Worm (Caenorhabditis elegans) whole organism, early embryonic: ENCODE data around the gene spp-22.

Source experiments
- F13C5.2 ChIP-seq: sonication (generic microtip); optimal IDR thresholded peaks from 2 replicates; lab custom pipeline; 2017; ENCODE audit warnings: mild to moderate bottlenecking, missing genetic modification characterization, inconsistent platforms, missing compliant biosample characterization
- aly-1 ChIP-seq: sonication (generic microtip); optimal IDR thresholded peaks from 2 replicates; lab custom pipeline; 2016; ENCODE audit warnings: missing genetic modification characterization, missing compliant biosample characterization
- ama-1 ChIP-seq: fragments of 150-350 bp; optimal IDR thresholded peaks from 2 replicates; lab custom pipeline; 2014
- ceh-36 ChIP-seq: sonication (generic microtip); optimal IDR thresholded peaks from 2 replicates; lab custom pipeline; 2016; ENCODE audit warnings: missing genetic modification characterization, inconsistent platforms, missing compliant biosample characterization
- ets-7 ChIP-seq: sonication (generic microtip); optimal IDR thresholded peaks from 2 replicates; lab custom pipeline; 2016; ENCODE audit warnings: missing genotype, missing genetic modification characterization, missing compliant biosample characterization
- flt-1 ChIP-seq: fragments of 200-800 bp; sonication (Bioruptor generic); IDR thresholded peaks from 2 replicates; pipeline ENCODE4 v1.3.6; 2022; ENCODE audit warnings: missing genetic modification characterization, missing compliant biosample characterization
- hmg-4 ChIP-seq: fragments of 200-800 bp; sonication (Bioruptor generic); optimal IDR thresholded peaks from 2 replicates; lab custom pipeline; 2018; ENCODE audit warnings: mild to moderate bottlenecking, missing genetic modification characterization, missing compliant biosample characterization
- pes-1 ChIP-seq: fragments of 200-800 bp; sonication (Bioruptor generic); IDR thresholded peaks from 2 replicates; pipeline ENCODE4 v1.3.6; 2022; ENCODE audit warnings: missing genetic modification reagents, missing genetic modification characterization, missing compliant biosample characterization
- scrt-1 ChIP-seq: fragments of 200-800 bp; sonication (Bioruptor generic); IDR thresholded peaks from 2 replicates; pipeline ENCODE4 v1.3.6; 2022; ENCODE audit warnings: missing genetic modification characterization, missing compliant biosample characterization
- sea-1 ChIP-seq: fragments of 200-800 bp; sonication (Bioruptor generic); conservative IDR thresholded peaks from 2 replicates; pipeline ENCODE4 v1.3.6; 2022; ENCODE audit warnings: missing genetic modification characterization, missing compliant biosample characterization
- tbx-11 ChIP-seq: fragments of 200-800 bp; sonication (Bioruptor generic); IDR thresholded peaks from 2 replicates; pipeline ENCODE4 v1.3.6; 2022; ENCODE audit warnings: missing genetic modification characterization, missing compliant biosample characterization
- tbx-37 ChIP-seq: fragments of 200-800 bp; sonication (Bioruptor generic); conservative IDR thresholded peaks from 2 replicates; pipeline ENCODE4 v1.3.6; 2022; ENCODE audit warnings: missing genetic modification reagents, missing genetic modification characterization, missing compliant biosample characterization

DNA sequence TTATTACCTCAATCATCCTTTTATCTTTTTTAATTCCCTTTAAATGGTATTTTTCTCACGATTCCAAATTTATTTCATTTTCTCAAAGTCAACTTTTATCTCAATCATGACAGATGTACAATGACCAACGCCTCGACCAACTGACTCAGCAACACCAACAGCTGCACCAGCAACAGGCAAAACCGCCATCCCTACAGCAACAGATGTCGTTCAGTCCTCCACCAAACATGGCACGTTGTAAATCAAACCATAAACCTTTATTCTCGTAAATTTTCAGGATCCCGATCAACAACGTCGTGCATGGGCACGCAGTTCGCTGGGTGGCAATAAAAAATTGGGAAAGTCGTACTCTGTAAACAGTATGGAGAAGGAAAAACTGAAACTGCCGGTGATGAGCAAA is 48.7 kb upstream of the spp-22 start:
- TF ChIP-seq pes-1 (GFP tag; lab: Robert Waterston, UW) (no peak), aly-1 (tag; lab: Kevin White, UChicago) (no peak), F13C5.2 (tag; lab: Kevin White, UChicago) (no peak), scrt-1 (no peak), flt-1 (GFP tag; lab: Robert Waterston, UW) (no peak), tbx-11 (GFP tag; lab: Robert Waterston, UW) (no peak), ama-1 (lab: Kevin White, UChicago) (no peak), sea-1 (GFP tag; lab: Robert Waterston, UW) (no peak), ceh-36 (tag; lab: Kevin White, UChicago) (no peak), tbx-37 (GFP tag; lab: Robert Waterston, UW) (no peak), ets-7 (tag; lab: Kevin White, UChicago) (no peak), hmg-4 (GFP tag; lab: Kevin White, UChicago) (no peak)
